Worm (Caenorhabditis elegans) whole organism, L3 larva: ENCODE results near the gene C30H6.8.

Source experiments
- elt-3 ChIP-seq, 3 experiments: fragments of 150-350 bp in 1 of 3; sonication (generic microtip) in 2 of 3; optimal IDR thresholded peaks; 2 replicates in 2 of 3; 4 replicates in 1 of 3; lab custom pipeline; 2014 to 2017; ENCODE audit warnings: missing biosample characterization in 3 of 3, missing genetic modification characterization in 3 of 3
- fkh-10 ChIP-seq: sonication (generic microtip); optimal IDR thresholded peaks from 2 replicates; lab custom pipeline; 2017; ENCODE audit warnings: missing biosample characterization, missing genetic modification reagents, missing genetic modification characterization
- jun-1 ChIP-seq: fragments of 150-350 bp; optimal IDR thresholded peaks from 2 replicates; lab custom pipeline; 2014; ENCODE audit warnings: missing biosample characterization, missing genetic modification reagents, missing genetic modification characterization
- nfya-1 ChIP-seq: sonication (generic microtip); optimal IDR thresholded peaks from 2 replicates; lab custom pipeline; 2017; ENCODE audit warnings: missing genetic modification characterization, mild to moderate bottlenecking, missing compliant biosample characterization, antibody characterized with exemption, moderate library complexity; ENCODE audit not compliant: insufficient read depth
- snpc-4 ChIP-seq: fragments of 150-350 bp; optimal IDR thresholded peaks from 2 replicates; lab custom pipeline; 2014; ENCODE audit warnings: missing biosample characterization, missing genetic modification characterization
- unc-62 ChIP-seq: fragments of 150-350 bp; sonication (generic microtip); optimal IDR thresholded peaks from 4 replicates; lab custom pipeline; 2014; ENCODE audit warnings: missing biosample characterization, missing genetic modification reagents, missing genetic modification characterization

- no peak for TF ChIP-seq jun-1 (tag; lab: Kevin White, UChicago)
- TF ChIP-seq elt-3 (tag; optimal IDR thresholded peaks at IDR 0.05; lab: Kevin White, UChicago) = no peak
- TF ChIP-seq snpc-4 (tag; lab: Kevin White, UChicago) = no peak
- no peak for TF ChIP-seq fkh-10
- TF ChIP-seq nfya-1 (tag; lab: Kevin White, UChicago) = no peak
- no peak for TF ChIP-seq unc-62 (GFP tag; lab: Kevin White, UChicago)
Observed at ce11 chrIV:17399455-17399854, 17.3 kb downstream of the C30H6.8 start, which contains the start of gene T02D1.4.
